Fruit fly (Drosophila melanogaster): ENCODE results near the gene Hmx.

Hmx gene

dm6 chr3R:17526059-17526592, 32.6 kb upstream of the Hmx start (continued):
- TF ChIP-seq prd (optimal IDR thresholded peaks at IDR 0.05) (no peak), prd (GFP tag; IDR thresholded peaks at IDR 0.05) (peak; percentile 38; the same call in 2 of the 3 replicates), Ets97D (GFP tag; optimal IDR thresholded peaks at IDR 0.05) (peak; percentile 12), vvl (GFP tag; IDR thresholded peaks at IDR 0.05) (peak; percentile 30; the same call in 1 of the 2 replicates), CG11093 (GFP tag; IDR thresholded peaks at IDR 0.05) (no peak), lab (GFP tag; optimal IDR thresholded peaks at IDR 0.05) (peak; percentile 84), NK7.1 (GFP tag; optimal IDR thresholded peaks at IDR 0.05) (no peak), Vsx1 (GFP tag; optimal IDR thresholded peaks at IDR 0.05) (no peak), kni (GFP tag; optimal IDR thresholded peaks at IDR 0.05) (no peak), CG12769 (tag; optimal IDR thresholded peaks at IDR 0.05) (peak; percentile 70), CG17359 (tag; optimal IDR thresholded peaks at IDR 0.05) (peak; percentile 41), lola (GFP tag; optimal IDR thresholded peaks at IDR 0.05) (no peak), CG8924 (tag; optimal IDR thresholded peaks at IDR 0.05) (peak; percentile 44), CG15269 (tag; optimal IDR thresholded peaks at IDR 0.05) (peak; percentile 61), NfI (GFP tag; optimal IDR thresholded peaks at IDR 0.05) (peak; percentile 32), onecut (GFP tag; IDR thresholded peaks at IDR 0.05) (0 out of 2 replicates have a peak, but pooled peaks have one; percentile 12), Camta (GFP tag; optimal IDR thresholded peaks at IDR 0.05) (no peak), CG16815 (GFP tag; optimal IDR thresholded peaks at IDR 0.05) (no peak), wdn (GFP tag; IDR thresholded peaks at IDR 0.05) (0 out of 2 replicates have a peak, but pooled peaks have one; percentile 39), pnt (GFP tag; optimal IDR thresholded peaks at IDR 0.05) (no peak), CG12942 (GFP tag; optimal IDR thresholded peaks at IDR 0.05) (no peak), nau (GFP tag; optimal IDR thresholded peaks at IDR 0.05) (peak; percentile 5), CG33213 (GFP tag; optimal IDR thresholded peaks at IDR 0.05) (no peak), slbo (GFP tag; IDR thresholded peaks at IDR 0.05) (peak; percentile 69), phol (tag; optimal IDR thresholded peaks at IDR 0.05) (peak; percentile 16), chm (GFP tag; IDR thresholded peaks at IDR 0.05) (no peak), da (GFP tag; optimal IDR thresholded peaks at IDR 0.05) (no peak), gem (tag; optimal IDR thresholded peaks at IDR 0.05) (peak; percentile 60), CG18619 (GFP tag; optimal IDR thresholded peaks at IDR 0.05) (peak; percentile 45), maf-S (GFP tag; optimal IDR thresholded peaks at IDR 0.05) (peak; percentile 30), CG13424 (tag; optimal IDR thresholded peaks at IDR 0.05) (peak; percentile 50), CHES-1-like (GFP tag; optimal IDR thresholded peaks at IDR 0.05) (no peak), CG18599 (GFP tag; optimal IDR thresholded peaks at IDR 0.05) (peak; percentile 86), Nf-YC (tag; optimal IDR thresholded peaks at IDR 0.05) (peak; percentile 4), hbn (GFP tag; IDR thresholded peaks at IDR 0.05; ENCODE audit: partially characterized antibody) (no peak), CG13296 (GFP tag; optimal IDR thresholded peaks at IDR 0.05) (peak; percentile 57), Doc3 (GFP tag; IDR thresholded peaks at IDR 0.05; ENCODE audit: partially characterized antibody) (no peak), CG11085 (GFP tag; IDR thresholded peaks at IDR 0.05) (0 out of 2 replicates have a peak, but pooled peaks have one; percentile 10), schlank (tag; optimal IDR thresholded peaks at IDR 0.05) (peak; percentile 24), CG15073 (GFP tag; optimal IDR thresholded peaks at IDR 0.05) (no peak), ranshi (GFP tag; IDR thresholded peaks at IDR 0.05) (peak; percentile 36; the same call in 1 of the 2 replicates), inv (GFP tag; IDR thresholded peaks at IDR 0.05; ENCODE audit: partially characterized antibody) (no peak), CG12391 (tag; optimal IDR thresholded peaks at IDR 0.05) (peak; percentile 20), Ssrp (tag; optimal IDR thresholded peaks at IDR 0.05) (no peak), tap (tag; optimal IDR thresholded peaks at IDR 0.05) (peak; percentile 15), CG30403 (GFP tag; optimal IDR thresholded peaks at IDR 0.05) (peak; percentile 24), BtbVII (GFP tag; optimal IDR thresholded peaks at IDR 0.05) (peak; percentile 39), ATbp (GFP tag; optimal IDR thresholded peaks at IDR 0.05) (no peak), CG8765 (GFP tag; IDR thresholded peaks at IDR 0.05) (no peak)
